Fruit fly (Drosophila melanogaster) whole organism, wandering third instar larva: ENCODE data around the gene aqz.

Experiments
- Abd-B ChIP-seq: fragments of >200 bp; optimal IDR thresholded peaks from 2 replicates; lab custom pipeline; 2017; ENCODE audit warnings: missing biosample characterization, missing genetic modification characterization
- HLH106 ChIP-seq: fragments of 200-800 bp; optimal IDR thresholded peaks from 3 replicates; lab custom pipeline; 2019; ENCODE audit warnings: missing biosample characterization, mild to moderate bottlenecking, missing genetic modification characterization, moderate library complexity
- OdsH ChIP-seq: fragments of 200-800 bp; sonication (Bioruptor generic); optimal IDR thresholded peaks from 2 replicates; lab custom pipeline; 2016; ENCODE audit warnings: missing biosample characterization, mild to moderate bottlenecking, missing genetic modification characterization
- Vsx2 ChIP-seq: fragments of 200-300, 225-300 bp; sonication (Bioruptor generic); optimal IDR thresholded peaks from 2 replicates; lab custom pipeline; 2018; ENCODE audit warnings: missing biosample characterization, missing genetic modification characterization; ENCODE audit not compliant: partially characterized antibody
- ey ChIP-seq: fragments of 200-800 bp; sonication (Bioruptor generic); optimal IDR thresholded peaks from 2 replicates; lab custom pipeline; 2016; ENCODE audit warnings: missing biosample characterization, missing genetic modification characterization
- fru ChIP-seq: fragments of 200-800 bp; sonication (Bioruptor generic); optimal IDR thresholded peaks from 3 replicates; lab custom pipeline; 2016; ENCODE audit warnings: missing biosample characterization, mild to moderate bottlenecking, missing genetic modification characterization
- h ChIP-seq: fragments of 200-800 bp; sonication (Bioruptor generic); optimal IDR thresholded peaks from 3 replicates; lab custom pipeline; 2016; ENCODE audit warnings: missing biosample characterization, mild to moderate bottlenecking, missing genetic modification characterization
- lola ChIP-seq: fragments of >200 bp; optimal IDR thresholded peaks from 2 replicates; lab custom pipeline; 2017; ENCODE audit warnings: missing biosample characterization, missing genetic modification characterization
- psq ChIP-seq: fragments of 200-800 bp; sonication (Bioruptor generic); optimal IDR thresholded peaks from 3 replicates; lab custom pipeline; 2017; ENCODE audit warnings: missing biosample characterization, mild to moderate bottlenecking, missing genetic modification characterization, moderate library complexity
- sage ChIP-seq: fragments of 200-800 bp; sonication (Bioruptor generic); optimal IDR thresholded peaks from 2 replicates; lab custom pipeline; 2016; ENCODE audit warnings: missing biosample characterization, mild to moderate bottlenecking, missing genetic modification characterization
- tai ChIP-seq: sonication (Bioruptor generic); optimal IDR thresholded peaks from 2 replicates; lab custom pipeline; 2016; ENCODE audit warnings: missing biosample characterization, missing genetic modification characterization
- woc ChIP-seq: sonication (Bioruptor generic); optimal IDR thresholded peaks from 2 replicates; lab custom pipeline; 2016; ENCODE audit warnings: missing biosample characterization, mild to moderate bottlenecking, missing genetic modification characterization

dm6 chr3R:8767998-8768397 lies 52.5 kb downstream of the aqz start, which contains the start of the genes CG34135 and CG11768:
- no peak for TF ChIP-seq ey (GFP tag; lab: Kevin White, UChicago)
- no peak for TF ChIP-seq lola (GFP tag; lab: Kevin White, UChicago)
- TF ChIP-seq woc (GFP tag; lab: Kevin White, UChicago), result no peak
- TF ChIP-seq Abd-B, result no peak
- TF ChIP-seq OdsH, result no peak
- no peak for TF ChIP-seq tai (GFP tag; lab: Kevin White, UChicago)
- no peak for TF ChIP-seq fru (GFP tag; lab: Kevin White, UChicago)
- no peak for TF ChIP-seq HLH106 (tag; lab: Kevin White, UChicago)
- no peak for TF ChIP-seq h (GFP tag; lab: Kevin White, UChicago)
- no peak for TF ChIP-seq sage (GFP tag; lab: Kevin White, UChicago)
- TF ChIP-seq psq (GFP tag; lab: Kevin White, UChicago), result no peak
- TF ChIP-seq Vsx2, result no peak
